Worm (Caenorhabditis elegans) whole organism, young adult: ENCODE measurements around the gene unc-80.

Experiments used
- B0019.2 ChIP-seq: fragments of 200-800 bp; sonication (Bioruptor generic); conservative IDR thresholded peaks from 2 replicates; pipeline ENCODE4 v1.3.6; 2022; ENCODE audit warnings: missing genetic modification reagents, missing genetic modification characterization, missing compliant biosample characterization
- B0261.1 ChIP-seq: sonication (generic microtip); optimal IDR thresholded peaks from 2 replicates; lab custom pipeline; 2016; ENCODE audit warnings: mild to moderate bottlenecking, missing genetic modification characterization, moderate library complexity, missing compliant biosample characterization
- C17E4.6 ChIP-seq: fragments of 200-800 bp; sonication (Bioruptor generic); IDR thresholded peaks from 2 replicates; pipeline ENCODE4 v1.3.6; 2022; ENCODE audit warnings: missing genetic modification reagents, missing genetic modification characterization, missing compliant biosample characterization
- F23B12.7 ChIP-seq: sonication (generic microtip); optimal IDR thresholded peaks from 2 replicates; lab custom pipeline; 2017; ENCODE audit warnings: missing genetic modification characterization, mild to moderate bottlenecking, missing compliant biosample characterization, antibody characterized with exemption, moderate library complexity; ENCODE audit not compliant: insufficient read depth
- F33H1.4 ChIP-seq: fragments of 200-800 bp; sonication (Bioruptor generic); IDR thresholded peaks from 2 replicates; pipeline ENCODE4 v1.3.6; 2022; ENCODE audit warnings: missing genetic modification reagents, missing genetic modification characterization, missing compliant biosample characterization
- F37B4.10 ChIP-seq: fragments of 200-800 bp; sonication (Bioruptor generic); IDR thresholded peaks from 2 replicates; pipeline ENCODE4 v1.3.6; 2022; ENCODE audit warnings: missing genetic modification characterization, missing compliant biosample characterization
- F39B2.1 ChIP-seq: fragments of 200-800 bp; sonication (Bioruptor generic); IDR thresholded peaks from 2 replicates; pipeline ENCODE4 v1.3.6; 2022; ENCODE audit warnings: missing genetic modification reagents, missing genetic modification characterization, missing compliant biosample characterization
- F57C9.4 ChIP-seq: sonication (generic microtip); optimal IDR thresholded peaks from 2 replicates; lab custom pipeline; 2017; ENCODE audit warnings: mild to moderate bottlenecking, missing genetic modification characterization, missing compliant biosample characterization
- K11D2.4 ChIP-seq: fragments of 200-800 bp; sonication (Bioruptor generic); IDR thresholded peaks from 2 replicates; pipeline ENCODE4 v1.3.6; 2022; ENCODE audit warnings: missing genetic modification reagents, missing genetic modification characterization, missing compliant biosample characterization
- T07F8.4 ChIP-seq: sonication (generic microtip); optimal IDR thresholded peaks from 2 replicates; lab custom pipeline; 2016; ENCODE audit warnings: mild to moderate bottlenecking, missing genetic modification characterization, moderate library complexity, missing compliant biosample characterization
- Y67H2A.10 ChIP-seq: fragments of 200-800 bp; sonication (Bioruptor generic); conservative IDR thresholded peaks from 2 replicates; pipeline ENCODE4 v1.3.6; 2022; ENCODE audit warnings: missing genetic modification reagents, missing genetic modification characterization, missing compliant biosample characterization
- Y79H2A.3 ChIP-seq: fragments of 200-800 bp; sonication (Bioruptor generic); conservative IDR thresholded peaks from 2 replicates; pipeline ENCODE4 v1.3.6; 2022; ENCODE audit warnings: missing genetic modification reagents, missing genetic modification characterization, missing compliant biosample characterization
- Y95B8A.8 ChIP-seq: fragments of 200-800 bp; sonication (Bioruptor generic); IDR thresholded peaks from 2 replicates; pipeline ENCODE4 v1.3.6; 2022; ENCODE audit warnings: missing genetic modification reagents, missing genetic modification characterization, missing compliant biosample characterization
- attf-6 ChIP-seq: fragments of 200-800 bp; sonication (Bioruptor generic); IDR thresholded peaks from 2 replicates; pipeline ENCODE4 v1.3.6; 2022; ENCODE audit warnings: missing genetic modification reagents, missing genetic modification characterization, missing compliant biosample characterization
- ccch-3 ChIP-seq: fragments of 200-800 bp; sonication (Bioruptor generic); optimal IDR thresholded peaks from 2 replicates; lab custom pipeline; 2018; ENCODE audit warnings: mild to moderate bottlenecking, missing genetic modification characterization, missing compliant biosample characterization
- ceh-40 ChIP-seq: fragments of 200-800 bp; sonication (Bioruptor generic); IDR thresholded peaks from 2 replicates; pipeline ENCODE4 v1.3.6; 2022; ENCODE audit warnings: missing genetic modification characterization, missing compliant biosample characterization
- ceh-79 ChIP-seq: sonication (generic microtip); optimal IDR thresholded peaks from 2 replicates; lab custom pipeline; 2017; ENCODE audit warnings: mild to moderate bottlenecking, missing genetic modification characterization, missing compliant biosample characterization
- dox-1 ChIP-seq: fragments of 200-800 bp; sonication (Bioruptor generic); IDR thresholded peaks from 2 replicates; pipeline ENCODE4 v1.3.6; 2022; ENCODE audit warnings: missing genetic modification reagents, missing genetic modification characterization, missing compliant biosample characterization
- efl-1 ChIP-seq: fragments of 150-350 bp; optimal IDR thresholded peaks from 2 replicates; lab custom pipeline; 2014; ENCODE audit warnings: missing biosample characterization, missing genetic modification reagents, missing genetic modification characterization
- gei-17 ChIP-seq: fragments of 200-800 bp; sonication (Bioruptor generic); optimal IDR thresholded peaks from 2 replicates; lab custom pipeline; 2018; ENCODE audit warnings: mild to moderate bottlenecking, missing genetic modification characterization, missing compliant biosample characterization
- him-1 ChIP-seq: sonication (generic microtip); optimal IDR thresholded peaks from 2 replicates; lab custom pipeline; 2016; ENCODE audit warnings: missing genotype, missing genetic modification reagents, missing genetic modification characterization, missing compliant biosample characterization
- hlh-12 ChIP-seq: sonication (generic microtip); optimal IDR thresholded peaks from 2 replicates; lab custom pipeline; 2016; ENCODE audit warnings: missing genetic modification characterization, missing compliant biosample characterization
- lag-1 ChIP-seq: fragments of 200-800 bp; sonication (Bioruptor generic); IDR thresholded peaks from 2 replicates; pipeline ENCODE4 v1.3.6; 2022; ENCODE audit warnings: missing genetic modification reagents, missing genetic modification characterization, missing compliant biosample characterization
- lir-1 ChIP-seq: fragments of 200-800 bp; sonication (Bioruptor generic); conservative IDR thresholded peaks from 2 replicates; pipeline ENCODE4 v1.3.6; 2022; ENCODE audit warnings: missing genetic modification reagents, missing genetic modification characterization, missing compliant biosample characterization
- lsy-27 ChIP-seq: sonication (generic microtip); optimal IDR thresholded peaks from 2 replicates; lab custom pipeline; 2017; ENCODE audit warnings: missing genetic modification characterization, mild to moderate bottlenecking, missing compliant biosample characterization, antibody characterized with exemption, missing genotype, borderline replicate concordance; ENCODE audit not compliant: insufficient read depth
- madf-8 ChIP-seq: fragments of 200-800 bp; sonication (Bioruptor generic); conservative IDR thresholded peaks from 2 replicates; pipeline ENCODE4 v1.3.6; 2022; ENCODE audit warnings: missing genetic modification reagents, missing genetic modification characterization, missing compliant biosample characterization
- mel-28 ChIP-seq: sonication (generic microtip); optimal IDR thresholded peaks from 2 replicates; lab custom pipeline; 2016; ENCODE audit warnings: borderline replicate concordance, mild to moderate bottlenecking, missing genetic modification characterization, missing compliant biosample characterization
- nfya-1 ChIP-seq: sonication (generic microtip); optimal IDR thresholded peaks from 2 replicates; lab custom pipeline; 2017; ENCODE audit warnings: antibody characterized with exemption, missing compliant biosample characterization, missing genetic modification characterization, borderline replicate concordance; ENCODE audit not compliant: insufficient read depth
- nfya-2 ChIP-seq: fragments of 200-800 bp; sonication (Bioruptor generic); IDR thresholded peaks from 2 replicates; pipeline ENCODE4 v1.3.6; 2022; ENCODE audit warnings: missing genetic modification reagents, missing genetic modification characterization, missing compliant biosample characterization
- nhr-179 ChIP-seq: sonication (generic microtip); optimal IDR thresholded peaks from 2 replicates; lab custom pipeline; 2016; ENCODE audit warnings: mild to moderate bottlenecking, missing genetic modification characterization, missing compliant biosample characterization
- nhr-80 ChIP-seq: sonication (generic microtip); optimal IDR thresholded peaks from 2 replicates; lab custom pipeline; 2016; ENCODE audit warnings: missing genetic modification characterization, missing compliant biosample characterization
- rcor-1 ChIP-seq: fragments of 200-800 bp; sonication (Bioruptor generic); IDR thresholded peaks from 2 replicates; pipeline ENCODE4 v1.3.6; 2022; ENCODE audit warnings: missing genetic modification reagents, missing genetic modification characterization, missing compliant biosample characterization
- sdz-38 ChIP-seq: sonication (generic microtip); optimal IDR thresholded peaks from 2 replicates; lab custom pipeline; 2016; ENCODE audit warnings: missing genotype, missing genetic modification characterization, missing compliant biosample characterization
- sea-2 ChIP-seq: fragments of 200-800 bp; sonication (Bioruptor generic); IDR thresholded peaks from 2 replicates; pipeline ENCODE4 v1.3.6; 2022; ENCODE audit warnings: missing genetic modification characterization, missing compliant biosample characterization
- snpc-1.1 ChIP-seq: sonication (generic microtip); optimal IDR thresholded peaks from 2 replicates; lab custom pipeline; 2017; ENCODE audit warnings: missing genetic modification characterization, mild to moderate bottlenecking, missing compliant biosample characterization, antibody characterized with exemption, moderate library complexity, missing genotype, missing genetic modification reagents; ENCODE audit not compliant: insufficient read depth
- snpc-3.4 ChIP-seq: sonication (generic microtip); optimal IDR thresholded peaks from 2 replicates; lab custom pipeline; 2017; ENCODE audit warnings: missing genetic modification characterization, mild to moderate bottlenecking, missing compliant biosample characterization, antibody characterized with exemption, moderate library complexity, missing genotype, missing genetic modification reagents
- tbp1 ChIP-seq: fragments of 200-800 bp; sonication (Bioruptor generic); optimal IDR thresholded peaks from 2 replicates; lab custom pipeline; 2018; ENCODE audit warnings: mild to moderate bottlenecking, missing genetic modification characterization, missing compliant biosample characterization
- unc-130 ChIP-seq: sonication (generic microtip); optimal IDR thresholded peaks from 2 replicates; lab custom pipeline; 2016; ENCODE audit warnings: missing genetic modification reagents, missing genetic modification characterization, missing compliant biosample characterization
- ztf-18 ChIP-seq: sonication (generic microtip); optimal IDR thresholded peaks from 2 replicates; lab custom pipeline; 2016; ENCODE audit warnings: missing genotype, mild to moderate bottlenecking, missing genetic modification characterization, missing compliant biosample characterization
- ztf-25 ChIP-seq: fragments of 200-800 bp; sonication (Bioruptor generic); IDR thresholded peaks from 2 replicates; pipeline ENCODE4 v1.3.6; 2022; ENCODE audit warnings: missing genetic modification reagents, missing genetic modification characterization, missing compliant biosample characterization
- ztf-3 ChIP-seq: fragments of 200-800 bp; sonication (Bioruptor generic); optimal IDR thresholded peaks from 2 replicates; lab custom pipeline; 2018; ENCODE audit warnings: mild to moderate bottlenecking, missing genetic modification characterization, missing compliant biosample characterization

unc-80 gene

ce11 chrV:20866406-20866805 lies 13.0 kb upstream of the unc-80 start:
- TF ChIP-seq mel-28 (no peak), F33H1.4 (GFP tag; lab: Robert Waterston, UW) (no peak), nhr-80 (tag; lab: Kevin White, UChicago) (peak; percentile 51), attf-6 (GFP tag; lab: Robert Waterston, UW) (no peak)

ce11 chrV:20868329-20868728 lies 11.1 kb upstream of the unc-80 start, which contains the start of gene F31D4.8:
Gene F31D4.8, minus strand, starts transcription at chrV:20868429.
- TF ChIP-seq F37B4.10 (GFP tag; lab: Robert Waterston, UW) (no peak), B0261.1 (no peak), him-1 (tag; lab: Kevin White, UChicago) (no peak), ccch-3 (GFP tag; lab: Kevin White, UChicago) (no peak), Y67H2A.10 (no peak), ceh-79 (tag; lab: Kevin White, UChicago) (no peak), snpc-1.1 (no peak), lsy-27 (no peak), Y79H2A.3 (GFP tag; lab: Robert Waterston, UW) (no peak), snpc-3.4 (no peak), nhr-179 (no peak)

ce11 chrV:20870633-20871032 lies 8.8 kb upstream of the unc-80 start:
- TF ChIP-seq ceh-40 (GFP tag; lab: Robert Waterston, UW) = no peak
- TF ChIP-seq sea-2 (GFP tag; lab: Robert Waterston, UW) = 0 out of 2 replicates have a peak, but pooled peaks have one; percentile 56
- TF ChIP-seq C17E4.6 (GFP tag; lab: Robert Waterston, UW) = no peak

DNA sequence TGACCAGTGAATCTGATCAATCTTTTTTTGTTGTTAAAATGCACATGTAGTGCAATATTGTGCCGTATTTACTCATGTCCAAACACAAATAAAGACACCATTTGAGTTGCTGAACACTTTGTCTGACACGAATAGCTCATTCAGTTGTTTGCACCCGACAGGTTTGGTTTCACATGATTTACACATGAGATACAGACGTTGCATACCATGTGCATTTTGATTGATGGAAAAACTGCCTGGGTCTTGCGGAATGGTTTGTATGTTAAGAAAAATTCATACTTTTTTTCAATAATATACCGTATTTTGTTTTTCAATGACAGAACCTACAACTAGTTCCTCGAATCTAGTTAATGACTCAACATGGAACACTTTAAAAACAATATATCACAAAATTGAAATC lies 8.2 kb upstream of the unc-80 start:
- TF ChIP-seq hlh-12 (no peak), sdz-38 (tag; lab: Kevin White, UChicago) (no peak), F39B2.1 (GFP tag; lab: Robert Waterston, UW) (no peak), F57C9.4 (tag; lab: Kevin White, UChicago) (no peak), unc-130 (no peak), rcor-1 (GFP tag; lab: Robert Waterston, UW) (no peak), ztf-3 (GFP tag; lab: Kevin White, UChicago) (no peak), ztf-25 (GFP tag; lab: Robert Waterston, UW) (no peak), ccch-3 (GFP tag; lab: Kevin White, UChicago) (no peak), nfya-2 (GFP tag; lab: Robert Waterston, UW) (no peak), dox-1 (GFP tag; lab: Robert Waterston, UW) (no peak), F33H1.4 (GFP tag; lab: Robert Waterston, UW) (no peak), lag-1 (no peak), lir-1 (GFP tag; lab: Robert Waterston, UW) (no peak), lsy-27 (no peak), ceh-40 (GFP tag; lab: Robert Waterston, UW) (no peak)

ce11 chrV:20873144-20873543 lies 6.3 kb upstream of the unc-80 start:
- TF ChIP-seq F23B12.7 (no peak), ztf-3 (GFP tag; lab: Kevin White, UChicago) (peak; percentile 55), sdz-38 (tag; lab: Kevin White, UChicago) (no peak)

- TF ChIP-seq unc-130 = no peak
- TF ChIP-seq him-1 (tag; lab: Kevin White, UChicago) = no peak
- no peak for TF ChIP-seq B0019.2
- no peak for TF ChIP-seq tbp1 (GFP tag; lab: Kevin White, UChicago)
- no peak for TF ChIP-seq efl-1
- TF ChIP-seq T07F8.4 (tag; lab: Kevin White, UChicago) = no peak
- no peak for TF ChIP-seq nfya-1
- TF ChIP-seq ztf-18 (tag; lab: Kevin White, UChicago) = no peak
- no peak for TF ChIP-seq madf-8 (GFP tag; lab: Robert Waterston, UW)
- TF ChIP-seq K11D2.4 (GFP tag; lab: Robert Waterston, UW) = no peak
- no peak for TF ChIP-seq ztf-3 (GFP tag; lab: Kevin White, UChicago)
- TF ChIP-seq mel-28 = no peak
- TF ChIP-seq gei-17 = no peak
- no peak for TF ChIP-seq Y95B8A.8 (GFP tag; lab: Robert Waterston, UW)
Measured at ce11 chrV:20875324-20875723, 4.1 kb upstream of the unc-80 start.
